Fruit fly (Drosophila melanogaster): ENCODE results near the gene CG5676.

The CG5676 gene

DNA sequence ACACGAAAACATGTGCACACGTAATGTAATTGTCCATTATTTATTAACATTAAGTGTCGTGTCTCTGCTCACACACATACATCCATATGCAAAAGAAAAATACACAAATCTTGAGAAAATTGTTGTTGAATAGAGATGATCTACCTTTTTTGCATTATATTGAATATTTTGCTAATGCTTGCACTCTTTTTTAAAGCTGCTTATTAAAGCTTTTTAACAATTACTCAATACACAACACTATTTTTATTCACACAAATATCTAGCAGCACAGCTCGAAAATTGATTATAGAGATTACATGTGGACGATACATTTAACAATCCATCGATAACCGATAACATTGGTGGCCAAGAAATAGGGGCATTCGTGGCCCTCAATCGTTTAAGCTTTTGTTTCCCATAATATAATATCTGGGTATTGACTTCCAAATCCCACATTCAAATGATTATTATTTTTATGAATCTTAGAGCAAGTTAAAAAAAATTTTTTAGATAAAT lies 36.4 kb upstream of the CG5676 start, which contains the start of gene Ufd4 (continued):
- TF ChIP-seq sima (GFP tag; optimal IDR thresholded peaks at IDR 0.05) (no peak), CG18262 (tag; optimal IDR thresholded peaks at IDR 0.05) (no peak), gro (GFP tag; optimal IDR thresholded peaks at IDR 0.05) (peak; percentile 75), en (GFP tag; optimal IDR thresholded peaks at IDR 0.05) (no peak), gfzf (GFP tag; optimal IDR thresholded peaks at IDR 0.05) (peak; percentile 14), run (tag; optimal IDR thresholded peaks at IDR 0.05) (peak; percentile 1), CG43689 (GFP tag; IDR thresholded peaks at IDR 0.05) (no peak), Dip3 (GFP tag; optimal IDR thresholded peaks at IDR 0.05) (peak; percentile 55), BtbVII (GFP tag; optimal IDR thresholded peaks at IDR 0.05) (no peak), CG11247 (GFP tag; IDR thresholded peaks at IDR 0.05) (no peak), wdn (GFP tag; IDR thresholded peaks at IDR 0.05) (0 out of 2 replicates have a peak, but pooled peaks have one; percentile 41), dpn (GFP tag; optimal IDR thresholded peaks at IDR 0.05) (peak; percentile 66 to 76), CG7745 (tag; optimal IDR thresholded peaks at IDR 0.05) (peak; percentile 7), eve (GFP tag; optimal IDR thresholded peaks at IDR 0.05) (no peak), row (GFP tag; IDR thresholded peaks at IDR 0.05) (peak; percentile 81), Med (GFP tag) (peak; percentile 95), CG3838 (GFP tag; optimal IDR thresholded peaks at IDR 0.05) (no peak), Chrac-16 (GFP tag; optimal IDR thresholded peaks at IDR 0.05) (peak; percentile 55), CG15479 (GFP tag; optimal IDR thresholded peaks at IDR 0.05) (no peak), otp (GFP tag; IDR thresholded peaks at IDR 0.05) (no peak), Nf-YA (GFP tag; IDR thresholded peaks at IDR 0.05) (peak; percentile 44; the same call in 1 of the 2 replicates), CG42726 (GFP tag; IDR thresholded peaks at IDR 0.05; ENCODE audit: partially characterized antibody) (no peak), CG2120 (GFP tag; optimal IDR thresholded peaks at IDR 0.05) (peak; percentile 79), CG10431 (GFP tag; optimal IDR thresholded peaks at IDR 0.05) (no peak), CG7372 (GFP tag; IDR thresholded peaks at IDR 0.05) (no peak), CG16815 (GFP tag; optimal IDR thresholded peaks at IDR 0.05) (peak; percentile 0), eyg (GFP tag; optimal IDR thresholded peaks at IDR 0.05) (peak; percentile 23), CG7928 (GFP tag; optimal IDR thresholded peaks at IDR 0.05) (no peak), CG18619 (GFP tag; optimal IDR thresholded peaks at IDR 0.05) (peak; percentile 19), CG2129 (GFP tag; IDR thresholded peaks at IDR 0.05; ENCODE audit: partially characterized antibody) (no peak), zf30C (GFP tag; optimal IDR thresholded peaks at IDR 0.05) (no peak), CG15011 (GFP tag; optimal IDR thresholded peaks at IDR 0.05) (no peak), amos (GFP tag; IDR thresholded peaks at IDR 0.05; ENCODE audit: partially characterized antibody) (no peak; the same call in 1 of the 2 replicates), CoRest (tag; optimal IDR thresholded peaks at IDR 0.05) (no peak), org-1 (GFP tag; optimal IDR thresholded peaks at IDR 0.05) (peak; percentile 1), lov (optimal IDR thresholded peaks at IDR 0.05) (no peak), lov (GFP tag; IDR thresholded peaks at IDR 0.05) (no peak; the same call in 2 of the 3 replicates), CG17186 (GFP tag; optimal IDR thresholded peaks at IDR 0.05) (no peak), CG10366 (GFP tag; IDR thresholded peaks at IDR 0.05) (no peak), CG1832 (GFP tag; optimal IDR thresholded peaks at IDR 0.05) (no peak), gcm2 (GFP tag; optimal IDR thresholded peaks at IDR 0.05) (peak; percentile 56), CG15269 (tag; optimal IDR thresholded peaks at IDR 0.05) (no peak), Asciz (GFP tag; optimal IDR thresholded peaks at IDR 0.05) (no peak), CG11456 (GFP tag; IDR thresholded peaks at IDR 0.05) (no peak), klu (GFP tag; IDR thresholded peaks at IDR 0.05) (no peak), ci (GFP tag; IDR thresholded peaks at IDR 0.05) (no peak; the same call in 2 of the 3 replicates), gsb (GFP tag; IDR thresholded peaks at IDR 0.05) (no peak), chif (GFP tag; optimal IDR thresholded peaks at IDR 0.05) (peak; percentile 16 to 49), Tbp (GFP tag; optimal IDR thresholded peaks at IDR 0.05) (no peak), Six4 (GFP tag; optimal IDR thresholded peaks at IDR 0.05) (peak; percentile 29), Bteb2 (GFP tag; optimal IDR thresholded peaks at IDR 0.05) (peak; percentile 64), sob (GFP tag; IDR thresholded peaks at IDR 0.05) (peak; percentile 36; the same call in 1 of the 2 replicates)

Measured in whole organism, embryonic.